Worm (Caenorhabditis elegans) whole organism, L1 larva: ENCODE results near the gene acs-2.
A peak's percentile ranks its signal among the peaks of the same experiment; 100 is the strongest.

Source experiments
- C04F5.9 ChIP-seq: sonication (generic microtip); optimal IDR thresholded peaks from 2 replicates; lab custom pipeline; 2016; ENCODE audit warnings: missing genetic modification characterization, missing compliant biosample characterization
- C16A3.4 ChIP-seq: fragments of 150-350 bp; optimal IDR thresholded peaks from 2 replicates; lab custom pipeline; 2014; ENCODE audit warnings: missing biosample characterization, missing genetic modification characterization
- F16B12.6 ChIP-seq: fragments of 150-350 bp; optimal IDR thresholded peaks from 2 replicates; lab custom pipeline; 2014; ENCODE audit warnings: missing biosample characterization, missing genetic modification characterization
- aly-2 ChIP-seq: fragments of 150-350 bp; optimal IDR thresholded peaks from 2 replicates; lab custom pipeline; 2014; ENCODE audit warnings: missing biosample characterization, missing genetic modification characterization
- ama-1 ChIP-seq: fragments of 150-350 bp; optimal IDR thresholded peaks from 2 replicates; lab custom pipeline; 2014
- ceh-88 ChIP-seq: fragments of 200-800 bp; sonication (Bioruptor generic); IDR thresholded peaks from 2 replicates; pipeline ENCODE4 v1.3.6; 2022; ENCODE audit warnings: missing genetic modification characterization, missing compliant biosample characterization
- ceh-90 ChIP-seq: sonication (generic microtip); optimal IDR thresholded peaks from 2 replicates; lab custom pipeline; 2016; ENCODE audit warnings: missing genetic modification characterization, missing compliant biosample characterization
- ces-1 ChIP-seq: fragments of 150-350 bp; optimal IDR thresholded peaks from 2 replicates; lab custom pipeline; 2014; ENCODE audit warnings: missing biosample characterization, missing genetic modification reagents, missing genetic modification characterization
- efl-1 ChIP-seq, 4 experiments: fragments of 150-350 bp; optimal IDR thresholded peaks in 3 of 4; peaks in 1 of 4; 1 replicate in 1 of 4; 2 replicates in 3 of 4; lab custom pipeline; 2014; ENCODE audit warnings: missing biosample characterization in 2 of 4, missing genetic modification characterization in 2 of 4, missing genetic modification reagents in 2 of 4
- efl-3 ChIP-seq: fragments of 200-800 bp; sonication (Bioruptor generic); optimal IDR thresholded peaks from 2 replicates; lab custom pipeline; 2018; ENCODE audit warnings: mild to moderate bottlenecking, missing genetic modification characterization, missing compliant biosample characterization
- egl-27 ChIP-seq, 2 experiments: fragments of 150-350 bp in 1 of 2; sonication (generic microtip); optimal IDR thresholded peaks; 3 replicates each; lab custom pipeline; 2017 to 2018; ENCODE audit warnings: missing biosample characterization in 2 of 2, missing genetic modification characterization in 2 of 2, missing genetic modification reagents in 2 of 2
- elt-3 ChIP-seq, 6 experiments: fragments of 150-350 bp in 1 of 6; sonication (generic microtip); optimal IDR thresholded peaks; 2 replicates each; lab custom pipeline; 2017 to 2018; ENCODE audit warnings: missing biosample characterization in 6 of 6, missing genetic modification characterization in 6 of 6, inconsistent platforms in 1 of 6
- fkh-10 ChIP-seq: sonication (generic microtip); optimal IDR thresholded peaks from 2 replicates; lab custom pipeline; 2017; ENCODE audit warnings: missing biosample characterization, missing genetic modification reagents, missing genetic modification characterization
- fkh-4 ChIP-seq: sonication (generic microtip); optimal IDR thresholded peaks from 2 replicates; lab custom pipeline; 2016; ENCODE audit warnings: missing compliant biosample characterization, missing genetic modification characterization, borderline replicate concordance
- fkh-8 ChIP-seq: sonication (generic microtip); optimal IDR thresholded peaks from 2 replicates; lab custom pipeline; 2016; ENCODE audit warnings: mild to moderate bottlenecking, missing genetic modification characterization, missing compliant biosample characterization
- fos-1 ChIP-seq: fragments of 150-350 bp; optimal IDR thresholded peaks from 2 replicates; lab custom pipeline; 2014; ENCODE audit warnings: missing biosample characterization, missing genetic modification characterization
- hlh-17 ChIP-seq: fragments of 200-800 bp; sonication (Bioruptor generic); optimal IDR thresholded peaks from 2 replicates; lab custom pipeline; 2018; ENCODE audit warnings: missing genetic modification characterization, mild to moderate bottlenecking, missing compliant biosample characterization, moderate library complexity, borderline replicate concordance
- hlh-4 ChIP-seq: sonication (generic microtip); optimal IDR thresholded peaks from 2 replicates; lab custom pipeline; 2016; ENCODE audit warnings: mild to moderate bottlenecking, missing genetic modification characterization, missing compliant biosample characterization
- hpl-2 ChIP-seq: fragments of 150-350 bp; optimal IDR thresholded peaks from 2 replicates; lab custom pipeline; 2014; ENCODE audit warnings: missing biosample characterization, missing genetic modification reagents, missing genetic modification characterization
- irx-1 ChIP-seq: sonication (generic microtip); optimal IDR thresholded peaks from 2 replicates; lab custom pipeline; 2016; ENCODE audit warnings: missing genetic modification characterization, missing compliant biosample characterization
- isw-1 ChIP-seq: fragments of 200-800 bp; sonication (Bioruptor generic); IDR thresholded peaks from 2 replicates; pipeline ENCODE4 v1.3.6; 2022; ENCODE audit warnings: missing genetic modification characterization, missing compliant biosample characterization
- jun-1 ChIP-seq: fragments of 150-350 bp; optimal IDR thresholded peaks from 2 replicates; lab custom pipeline; 2014; ENCODE audit warnings: missing biosample characterization, missing genetic modification reagents, missing genetic modification characterization
- lin-14 ChIP-seq: fragments of 200-800 bp; sonication (Bioruptor generic); optimal IDR thresholded peaks from 2 replicates; lab custom pipeline; 2018; ENCODE audit warnings: mild to moderate bottlenecking, missing genetic modification characterization, moderate library complexity, missing compliant biosample characterization
- lin-15B ChIP-seq: fragments of 150-350 bp; sonication (generic microtip); optimal IDR thresholded peaks from 3 replicates; lab custom pipeline; 2014; ENCODE audit warnings: missing biosample characterization, missing genetic modification characterization
- lin-35 ChIP-seq, 2 experiments: fragments of 150-350 bp; optimal IDR thresholded peaks; 2 replicates each; lab custom pipeline; 2014; ENCODE audit warnings: missing biosample characterization in 2 of 2, missing genetic modification characterization in 2 of 2, missing genetic modification reagents in 2 of 2
- lir-3 ChIP-seq: sonication (generic microtip); optimal IDR thresholded peaks from 2 replicates; lab custom pipeline; 2016; ENCODE audit warnings: mild to moderate bottlenecking, missing genetic modification characterization, moderate library complexity, missing compliant biosample characterization; ENCODE audit not compliant: poor library complexity
- mef-2 ChIP-seq: fragments of 150-350 bp; optimal IDR thresholded peaks from 2 replicates; lab custom pipeline; 2014; ENCODE audit warnings: missing biosample characterization, missing genetic modification characterization
- nhr-11 ChIP-seq: fragments of 150-350 bp; optimal IDR thresholded peaks from 2 replicates; lab custom pipeline; 2014; ENCODE audit warnings: missing biosample characterization, missing genetic modification characterization
- nhr-20 ChIP-seq: sonication (generic microtip); optimal IDR thresholded peaks from 2 replicates; lab custom pipeline; 2016; ENCODE audit warnings: mild to moderate bottlenecking, missing genetic modification characterization, missing compliant biosample characterization
- nhr-71 ChIP-seq: sonication (generic microtip); optimal IDR thresholded peaks from 2 replicates; lab custom pipeline; 2016; ENCODE audit warnings: mild to moderate bottlenecking, missing genetic modification characterization, moderate library complexity, missing compliant biosample characterization
- nhr-76 ChIP-seq: sonication (generic microtip); optimal IDR thresholded peaks from 2 replicates; lab custom pipeline; 2017; ENCODE audit warnings: missing biosample characterization, missing genetic modification characterization
- nhr-84 ChIP-seq: sonication (generic microtip); optimal IDR thresholded peaks from 2 replicates; lab custom pipeline; 2017; ENCODE audit warnings: missing biosample characterization, missing genetic modification characterization
- nhr-85 ChIP-seq: sonication (generic microtip); peaks from one replicate; lab custom pipeline; 2016; ENCODE audit warnings: missing genetic modification characterization, inconsistent platforms, missing compliant biosample characterization
- nhr-90 ChIP-seq: sonication (generic microtip); optimal IDR thresholded peaks from 2 replicates; lab custom pipeline; 2016; ENCODE audit warnings: mild to moderate bottlenecking, missing genetic modification characterization, missing compliant biosample characterization; ENCODE audit not compliant: poor library complexity
- pqm-1 ChIP-seq: sonication (generic microtip); optimal IDR thresholded peaks from 3 replicates; lab custom pipeline; 2017; ENCODE audit warnings: missing biosample characterization, missing genetic modification characterization
- skn-1 ChIP-seq: fragments of 150-350 bp; optimal IDR thresholded peaks from 2 replicates; lab custom pipeline; 2014; ENCODE audit warnings: missing biosample characterization, missing genetic modification characterization
- snpc-4 ChIP-seq: fragments of 150-350 bp; optimal IDR thresholded peaks from 2 replicates; lab custom pipeline; 2014; ENCODE audit warnings: missing biosample characterization, missing genetic modification characterization
- tlp-1 ChIP-seq: fragments of 150-350 bp; optimal IDR thresholded peaks from 2 replicates; lab custom pipeline; 2014; ENCODE audit warnings: missing biosample characterization, missing genetic modification characterization
- unc-130 ChIP-seq: fragments of 150-350 bp; optimal IDR thresholded peaks from 2 replicates; lab custom pipeline; 2017; ENCODE audit warnings: missing biosample characterization, missing genetic modification characterization, inconsistent platforms
- unc-62 ChIP-seq: fragments of 150-350 bp; optimal IDR thresholded peaks from 2 replicates; lab custom pipeline; 2014; ENCODE audit warnings: missing biosample characterization, missing genetic modification reagents, missing genetic modification characterization
- unc-98 ChIP-seq: fragments of 200-800 bp; sonication (Bioruptor generic); IDR thresholded peaks from 2 replicates; pipeline ENCODE4 v1.3.6; 2022; ENCODE audit warnings: missing genetic modification characterization, missing compliant biosample characterization
- xbp-1 ChIP-seq: sonication (generic microtip); optimal IDR thresholded peaks from 2 replicates; lab custom pipeline; 2016; ENCODE audit warnings: missing genetic modification characterization, missing compliant biosample characterization

The acs-2 gene

ce11 chrV:15544898-15545297 lies 22.3 kb upstream of the acs-2 start, which contains the start of gene glb-14:
glb-14 (minus strand) TSS chrV:15544994.
- TF ChIP-seq ces-1 (GFP tag; lab: Kevin White, UChicago) (no peak), lin-35 (GFP tag; optimal IDR thresholded peaks at IDR 0.05; lab: Kevin White, UChicago) (no peak), efl-1 (optimal IDR thresholded peaks at IDR 0.05; lab: Kevin White, UChicago) (no peak), efl-1 (GFP tag; optimal IDR thresholded peaks at IDR 0.05 in 1 of 2; lab: Kevin White, UChicago) (no peak), unc-130 (no peak), lin-14 (GFP tag; lab: Kevin White, UChicago) (no peak), ceh-90 (tag; lab: Kevin White, UChicago) (no peak), hlh-4 (no peak), egl-27 (tag; optimal IDR thresholded peaks at IDR 0.05; lab: Kevin White, UChicago) (no peak), xbp-1 (no peak), isw-1 (GFP tag; lab: Robert Waterston, UW) (no peak), fkh-10 (GFP tag; lab: Kevin White, UChicago) (no peak), aly-2 (tag; lab: Kevin White, UChicago) (no peak), elt-3 (tag; optimal IDR thresholded peaks at IDR 0.05; lab: Kevin White, UChicago) (no peak), efl-3 (GFP tag; lab: Kevin White, UChicago) (no peak)
- TF ChIP-seq, all 84 proteins: peak for 0

- TF ChIP-seq aly-2 (tag; lab: Kevin White, UChicago): no peak
- no peak for TF ChIP-seq nhr-85 (tag; lab: Kevin White, UChicago)
- TF ChIP-seq unc-62: no peak
- TF ChIP-seq irx-1 (tag; lab: Kevin White, UChicago): no peak
- TF ChIP-seq nhr-84 (tag; lab: Kevin White, UChicago): no peak
- no peak for TF ChIP-seq hpl-2 (GFP tag; lab: Kevin White, UChicago)
- no peak for TF ChIP-seq C04F5.9 (tag; lab: Kevin White, UChicago)
- no peak for TF ChIP-seq nhr-76 (tag; lab: Kevin White, UChicago)
- no peak for TF ChIP-seq ama-1
- TF ChIP-seq nhr-90 (tag; lab: Kevin White, UChicago): peak; percentile 15
- TF ChIP-seq nhr-11 (tag; lab: Kevin White, UChicago): no peak
- TF ChIP-seq C16A3.4 (tag; lab: Kevin White, UChicago): no peak
- no peak for TF ChIP-seq fkh-10 (GFP tag; lab: Kevin White, UChicago)
- no peak for TF ChIP-seq nhr-20
- no peak for TF ChIP-seq mef-2
- TF ChIP-seq hlh-4: no peak
- peak in 1 of 2 experiments; percentile 17 for TF ChIP-seq lin-35 (GFP tag; optimal IDR thresholded peaks at IDR 0.05; lab: Kevin White, UChicago)
- no peak for TF ChIP-seq tlp-1 (tag; lab: Kevin White, UChicago)
- TF ChIP-seq fos-1 (tag; lab: Kevin White, UChicago): no peak
- TF ChIP-seq nhr-71: no peak
- TF ChIP-seq efl-1 (optimal IDR thresholded peaks at IDR 0.05; lab: Kevin White, UChicago): no peak
- TF ChIP-seq efl-1 (GFP tag; optimal IDR thresholded peaks at IDR 0.05 in 1 of 2; lab: Kevin White, UChicago): peak in 1 of 2 experiments; percentile 88
- no peak for TF ChIP-seq fkh-8 (tag; lab: Kevin White, UChicago)
These were observed 19.5 kb upstream of the acs-2 start for ce11 chrV:15547727-15548126.

ce11 chrV:15550408-15550807 lies 16.8 kb upstream of the acs-2 start:
- no peak for TF ChIP-seq lir-3 (tag; lab: Kevin White, UChicago)
- no peak for TF ChIP-seq lin-15B (tag; lab: Kevin White, UChicago)
- TF ChIP-seq F16B12.6: no peak
- no peak for TF ChIP-seq unc-98 (GFP tag; lab: Robert Waterston, UW)
- no peak for TF ChIP-seq nhr-76 (tag; lab: Kevin White, UChicago)
- no peak for TF ChIP-seq jun-1 (tag; lab: Kevin White, UChicago)
- TF ChIP-seq elt-3 (tag; optimal IDR thresholded peaks at IDR 0.05; lab: Kevin White, UChicago): no peak
- TF ChIP-seq ceh-88: no peak
- no peak for TF ChIP-seq hlh-17 (GFP tag; lab: Kevin White, UChicago)
- TF ChIP-seq fkh-4 (tag; lab: Kevin White, UChicago): no peak
- no peak for TF ChIP-seq snpc-4 (tag; lab: Kevin White, UChicago)
- TF ChIP-seq skn-1 (tag; lab: Kevin White, UChicago): no peak
- no peak for TF ChIP-seq pqm-1 (tag; lab: Kevin White, UChicago)
